Worm (Caenorhabditis elegans): ENCODE data around the gene kel-3.

ce11 chrIII:13452824-13453223 is 11.8 kb upstream of the kel-3 start:
- TF ChIP-seq ceh-13 (GFP tag; optimal IDR thresholded peaks at IDR 0.05): no peak
- TF ChIP-seq pes-1 (GFP tag; IDR thresholded peaks at IDR 0.05): no peak
- TF ChIP-seq hmg-4 (GFP tag; optimal IDR thresholded peaks at IDR 0.05): no peak
- no peak for TF ChIP-seq ama-1 (optimal IDR thresholded peaks at IDR 0.05)
- no peak for TF ChIP-seq ceh-36 (tag; optimal IDR thresholded peaks at IDR 0.05)
- TF ChIP-seq hmbx-1 (tag; optimal IDR thresholded peaks at IDR 0.05): no peak
